Fruit fly (Drosophila melanogaster): ENCODE measurements around the gene CG9377.

Gene CG9377

dm6 chr2L:13331868-13332544 lies 29.4 kb downstream of the CG9377 start:
- TF ChIP-seq CG15696 (tag; optimal IDR thresholded peaks at IDR 0.05) (no peak), CG34422 (GFP tag; IDR thresholded peaks at IDR 0.05) (peak; percentile 56; the same call in 1 of the 3 replicates), CG18011 (GFP tag; optimal IDR thresholded peaks at IDR 0.05) (peak; percentile 94), onecut (GFP tag; IDR thresholded peaks at IDR 0.05) (no peak), vnd (GFP tag; IDR thresholded peaks at IDR 0.05; ENCODE audit: partially characterized antibody) (no peak), CG10274 (GFP tag; optimal IDR thresholded peaks at IDR 0.05) (no peak), tio (GFP tag; optimal IDR thresholded peaks at IDR 0.05) (no peak), Ets65A (GFP tag) (peak; percentile 71), gem (tag; optimal IDR thresholded peaks at IDR 0.05) (no peak), CHES-1-like (GFP tag; optimal IDR thresholded peaks at IDR 0.05) (no peak), CG3281 (GFP tag; optimal IDR thresholded peaks at IDR 0.05) (no peak), Rx (GFP tag; IDR thresholded peaks at IDR 0.05) (no peak), bcd (GFP tag; optimal IDR thresholded peaks at IDR 0.05) (no peak), CG4404 (GFP tag; IDR thresholded peaks at IDR 0.05) (no peak), CG32532 (GFP tag; IDR thresholded peaks at IDR 0.05) (no peak), zfh2 (GFP tag; optimal IDR thresholded peaks at IDR 0.05) (no peak), nerfin-1 (tag; optimal IDR thresholded peaks at IDR 0.05) (no peak), gfzf (GFP tag; optimal IDR thresholded peaks at IDR 0.05) (no peak), chinmo (GFP tag; IDR thresholded peaks at IDR 0.05; ENCODE audit: partially characterized antibody) (0 out of 4 replicates have a peak, but pooled peaks have one; percentile 23), CG1832 (GFP tag; optimal IDR thresholded peaks at IDR 0.05) (no peak), Hmr (GFP tag; optimal IDR thresholded peaks at IDR 0.05) (no peak), nmo (GFP tag; optimal IDR thresholded peaks at IDR 0.05) (no peak), CG15011 (GFP tag; optimal IDR thresholded peaks at IDR 0.05) (no peak), CG11560 (tag; IDR thresholded peaks at IDR 0.05) (no peak), Atf3 (GFP tag; optimal IDR thresholded peaks at IDR 0.05) (no peak), CG1024 (GFP tag; IDR thresholded peaks at IDR 0.05) (no peak), grn (GFP tag; optimal IDR thresholded peaks at IDR 0.05) (no peak), da (GFP tag; optimal IDR thresholded peaks at IDR 0.05) (no peak), gro (GFP tag; optimal IDR thresholded peaks at IDR 0.05) (no peak), CkIIα-i1 (GFP tag; IDR thresholded peaks at IDR 0.05) (no peak), fd64A (GFP tag; optimal IDR thresholded peaks at IDR 0.05) (no peak), CG2129 (GFP tag; IDR thresholded peaks at IDR 0.05; ENCODE audit: partially characterized antibody) (no peak), Sry-β (GFP tag; optimal IDR thresholded peaks at IDR 0.05) (no peak), pnt (GFP tag; optimal IDR thresholded peaks at IDR 0.05) (no peak), CG13775 (GFP tag; optimal IDR thresholded peaks at IDR 0.05) (no peak), hth (optimal IDR thresholded peaks at IDR 0.05) (no peak), Trl (optimal IDR thresholded peaks at IDR 0.05) (peak; percentile 42 to 68), Trl (GFP tag; optimal IDR thresholded peaks at IDR 0.05) (no peak), pzg (GFP tag; optimal IDR thresholded peaks at IDR 0.05) (no peak), Neu2 (GFP tag; optimal IDR thresholded peaks at IDR 0.05; ENCODE audit: borderline replicate concordance) (no peak), CG17829 (tag; optimal IDR thresholded peaks at IDR 0.05) (no peak), CoRest (tag; optimal IDR thresholded peaks at IDR 0.05) (no peak), bbx (GFP tag; IDR thresholded peaks at IDR 0.05; ENCODE audit: partially characterized antibody) (no peak), CG10366 (GFP tag; IDR thresholded peaks at IDR 0.05) (no peak), BEAF-32 (GFP tag; optimal IDR thresholded peaks at IDR 0.05) (no peak)

Data from whole organism, embryonic.